Fruit fly (Drosophila melanogaster): ENCODE measurements around the gene Hsc70-4.
A peak's percentile ranks its signal among the peaks of the same experiment; 100 is the strongest.

Hsc70-4 gene

DNA sequence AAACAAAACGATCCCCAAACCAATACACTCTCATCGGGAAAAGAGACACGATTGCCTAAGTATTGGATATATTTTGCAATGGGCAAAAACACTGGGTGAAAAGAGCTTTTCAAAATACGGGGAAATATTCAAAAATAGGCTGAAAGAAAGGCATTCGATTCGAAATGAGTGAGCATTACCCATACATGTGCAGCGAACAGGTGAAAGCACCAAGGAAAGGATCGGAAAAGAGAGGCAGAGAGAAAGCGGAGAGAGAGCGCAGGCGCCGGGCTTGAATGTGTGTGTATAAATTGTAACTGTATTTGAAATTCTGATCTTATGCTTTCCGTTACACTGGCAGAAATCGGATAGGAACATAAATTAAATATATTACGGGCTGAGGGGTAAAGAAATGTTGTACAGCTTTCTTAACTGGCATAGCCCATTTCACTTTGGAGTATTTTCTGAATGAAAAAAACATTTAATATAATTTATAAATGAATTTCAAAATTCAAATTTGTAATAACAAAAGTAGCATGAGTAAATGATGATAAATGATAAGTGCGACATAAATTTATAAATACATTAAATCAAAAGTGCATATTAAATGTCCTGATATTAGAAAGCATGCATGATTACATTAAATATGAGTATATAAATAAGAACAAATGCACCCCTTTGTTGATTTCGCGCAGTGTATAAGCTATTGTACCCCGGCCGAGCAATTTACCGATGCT is 38.3 kb downstream of the Hsc70-4 start (continued):
- TF ChIP-seq fd102C (GFP tag; optimal IDR thresholded peaks at IDR 0.05) (no peak), btn (GFP tag; optimal IDR thresholded peaks at IDR 0.05) (no peak), dati (GFP tag; IDR thresholded peaks at IDR 0.05) (no peak), pros (GFP tag; optimal IDR thresholded peaks at IDR 0.05) (no peak), kni (GFP tag; optimal IDR thresholded peaks at IDR 0.05) (peak; percentile 13), CG17328 (GFP tag; IDR thresholded peaks at IDR 0.05) (peak; percentile 31; the same call in 1 of the 2 replicates), Dip2 (GFP tag; IDR thresholded peaks at IDR 0.05) (no peak), eyg (GFP tag; optimal IDR thresholded peaks at IDR 0.05) (no peak), shn (GFP tag; optimal IDR thresholded peaks at IDR 0.05) (no peak), CG2116 (GFP tag; optimal IDR thresholded peaks at IDR 0.05) (peak; percentile 36), CG6654 (GFP tag; optimal IDR thresholded peaks at IDR 0.05) (peak; percentile 54), eve (GFP tag; optimal IDR thresholded peaks at IDR 0.05) (no peak), Mrtf (GFP tag; IDR thresholded peaks at IDR 0.05) (no peak), Dll (GFP tag; IDR thresholded peaks at IDR 0.05; ENCODE audit: partially characterized antibody) (no peak), Nf-YA (GFP tag; IDR thresholded peaks at IDR 0.05) (no peak), trh (GFP tag; optimal IDR thresholded peaks at IDR 0.05) (peak; percentile 41), Sox102F (GFP tag; optimal IDR thresholded peaks at IDR 0.05) (peak; percentile 78), Dp (GFP tag; optimal IDR thresholded peaks at IDR 0.05) (no peak), H15 (GFP tag; IDR thresholded peaks at IDR 0.05) (0 out of 3 replicates have a peak, but pooled peaks have one; percentile 44), CG16779 (GFP tag; IDR thresholded peaks at IDR 0.05) (no peak), CG13287 (GFP tag; IDR thresholded peaks at IDR 0.05; ENCODE audit: partially characterized antibody) (no peak), toy (GFP tag; IDR thresholded peaks at IDR 0.05) (no peak), NC2β (GFP tag; optimal IDR thresholded peaks at IDR 0.05) (no peak), slbo (GFP tag; IDR thresholded peaks at IDR 0.05) (peak; percentile 51), CG1832 (GFP tag; optimal IDR thresholded peaks at IDR 0.05) (no peak), org-1 (GFP tag; optimal IDR thresholded peaks at IDR 0.05) (peak; percentile 61), CG10267 (tag; optimal IDR thresholded peaks at IDR 0.05) (peak; percentile 76), Awh (GFP tag; IDR thresholded peaks at IDR 0.05) (no peak), Mes4 (GFP tag; optimal IDR thresholded peaks at IDR 0.05) (peak; percentile 30), zen (tag; optimal IDR thresholded peaks at IDR 0.05) (peak; percentile 67), ac (GFP tag; optimal IDR thresholded peaks at IDR 0.05) (no peak), nau (GFP tag; optimal IDR thresholded peaks at IDR 0.05) (peak; percentile 15), Scr (GFP tag; IDR thresholded peaks at IDR 0.05; ENCODE audit: partially characterized antibody) (no peak), prd (optimal IDR thresholded peaks at IDR 0.05) (no peak), prd (GFP tag; IDR thresholded peaks at IDR 0.05) (peak; percentile 61; the same call in 2 of the 3 replicates), CG15514 (GFP tag; optimal IDR thresholded peaks at IDR 0.05) (no peak), Doc2 (GFP tag; IDR thresholded peaks at IDR 0.05) (no peak), p53 (GFP tag; optimal IDR thresholded peaks at IDR 0.05) (no peak), wor (GFP tag; IDR thresholded peaks at IDR 0.05) (peak; percentile 28; the same call in 1 of the 2 replicates), Six4 (GFP tag; optimal IDR thresholded peaks at IDR 0.05) (peak; percentile 74), chn (GFP tag; optimal IDR thresholded peaks at IDR 0.05) (peak; percentile 5), Jarid2 (GFP tag; optimal IDR thresholded peaks at IDR 0.05) (no peak), CG11723 (GFP tag; optimal IDR thresholded peaks at IDR 0.05) (peak; percentile 47), CG13624 (GFP tag; optimal IDR thresholded peaks at IDR 0.05) (no peak), CG12942 (GFP tag; optimal IDR thresholded peaks at IDR 0.05) (peak; percentile 53), lilli (GFP tag; optimal IDR thresholded peaks at IDR 0.05) (peak; percentile 46), bowl (GFP tag; IDR thresholded peaks at IDR 0.05) (no peak), Rx (GFP tag; IDR thresholded peaks at IDR 0.05) (no peak), klu (GFP tag; IDR thresholded peaks at IDR 0.05) (no peak), CG8924 (tag; optimal IDR thresholded peaks at IDR 0.05) (peak; percentile 83), Rfx (GFP tag; IDR thresholded peaks at IDR 0.05) (peak; percentile 47; the same call in 1 of the 2 replicates)
